Worm (Caenorhabditis elegans): ENCODE data around the gene Y7A5A.13.

ce11 chrX:15796633-15797032 is 23.0 kb downstream of the Y7A5A.13 start:
- no peak for TF ChIP-seq him-1 (tag; optimal IDR thresholded peaks at IDR 0.05)
- no peak for TF ChIP-seq W03F9.2 (tag; optimal IDR thresholded peaks at IDR 0.05)
- no peak for TF ChIP-seq dao-5 (tag; optimal IDR thresholded peaks at IDR 0.05)

All from whole organism, L4/young adult.